Fruit fly (Drosophila melanogaster): ENCODE measurements around the gene CG16974.
A peak's percentile ranks its signal among the peaks of the same experiment; 100 is the strongest.

CG16974 gene

DNA sequence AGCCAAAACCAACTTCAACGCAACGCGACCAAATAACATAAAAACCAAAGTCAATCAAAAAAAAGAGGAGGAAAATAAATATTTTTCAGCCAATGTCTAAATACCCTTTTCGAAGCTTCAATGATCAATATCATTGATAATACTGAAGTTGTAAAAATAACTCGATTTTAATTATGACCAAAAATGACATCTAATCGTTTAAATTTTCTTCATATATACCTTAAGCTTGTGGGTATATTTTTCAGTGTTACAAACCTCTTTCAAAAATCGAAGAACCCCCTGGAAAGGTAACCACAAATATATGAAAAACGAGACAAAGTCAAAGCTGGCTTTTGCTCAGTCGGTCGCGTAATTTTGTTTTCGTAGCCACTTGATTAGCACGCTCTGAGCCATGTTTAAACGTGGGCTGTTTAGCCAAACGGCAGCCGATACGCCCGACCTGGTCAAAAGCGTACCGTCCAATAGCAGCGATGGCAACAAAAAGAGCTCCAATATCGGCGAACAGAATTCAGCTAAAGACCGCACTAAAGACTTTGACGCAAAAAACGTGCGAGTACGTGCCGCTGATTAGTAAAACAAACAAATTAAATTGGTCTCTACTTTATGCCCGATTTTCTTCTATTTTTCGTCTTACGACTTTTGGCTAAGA, 46.6 kb downstream of the CG16974 start (continued):
- peak; percentile 46 for TF ChIP-seq org-1 (GFP tag; optimal IDR thresholded peaks at IDR 0.05)
- TF ChIP-seq crol (GFP tag; IDR thresholded peaks at IDR 0.05) = no peak
- TF ChIP-seq CG11504 (tag; optimal IDR thresholded peaks at IDR 0.05) = peak; percentile 88
- TF ChIP-seq CG3838 (GFP tag; optimal IDR thresholded peaks at IDR 0.05) = no peak
- peak; percentile 71 for TF ChIP-seq CG13894 (tag; optimal IDR thresholded peaks at IDR 0.05)
- no peak for TF ChIP-seq NC2β (GFP tag; optimal IDR thresholded peaks at IDR 0.05)
- peak; percentile 18 for TF ChIP-seq CG11398 (GFP tag; optimal IDR thresholded peaks at IDR 0.05)
- TF ChIP-seq onecut (GFP tag; IDR thresholded peaks at IDR 0.05) = peak; percentile 51
- peak; percentile 82 for TF ChIP-seq ranshi (GFP tag; IDR thresholded peaks at IDR 0.05)
- peak; percentile 29 for TF ChIP-seq CG3995 (GFP tag; optimal IDR thresholded peaks at IDR 0.05)
- peak; percentile 63 for TF ChIP-seq CG14667 (GFP tag; IDR thresholded peaks at IDR 0.05)
- TF ChIP-seq Dek (tag; optimal IDR thresholded peaks at IDR 0.05) = peak; percentile 70
- TF ChIP-seq maf-S (GFP tag; optimal IDR thresholded peaks at IDR 0.05) = peak; percentile 78
- peak; percentile 48 for TF ChIP-seq CG8944 (GFP tag; optimal IDR thresholded peaks at IDR 0.05)
- TF ChIP-seq CG9727 (GFP tag; optimal IDR thresholded peaks at IDR 0.05) = peak; percentile 73
- TF ChIP-seq CG8281 (tag; optimal IDR thresholded peaks at IDR 0.05) = peak; percentile 53
- peak; percentile 61 for TF ChIP-seq ems (GFP tag; optimal IDR thresholded peaks at IDR 0.05)
- TF ChIP-seq dysf (GFP tag; IDR thresholded peaks at IDR 0.05) = peak; percentile 93
- peak; percentile 57 for TF ChIP-seq CG34376 (GFP tag; optimal IDR thresholded peaks at IDR 0.05)
- peak; percentile 81 for TF ChIP-seq PHDP (tag; optimal IDR thresholded peaks at IDR 0.05)
- no peak for TF ChIP-seq Tbp (GFP tag; optimal IDR thresholded peaks at IDR 0.05)
- peak; percentile 55 for TF ChIP-seq CG6683 (GFP tag; optimal IDR thresholded peaks at IDR 0.05)
- TF ChIP-seq NfI (GFP tag; optimal IDR thresholded peaks at IDR 0.05) = peak; percentile 62
- peak; percentile 85 for TF ChIP-seq grau (tag; optimal IDR thresholded peaks at IDR 0.05)
- TF ChIP-seq CoRest (tag; optimal IDR thresholded peaks at IDR 0.05) = peak; percentile 87
- no peak for TF ChIP-seq CTCF (GFP tag; optimal IDR thresholded peaks at IDR 0.05)
- peak; percentile 82; the same call in 1 of the 2 replicates for TF ChIP-seq lmd (GFP tag; IDR thresholded peaks at IDR 0.05)
- peak; percentile 74 for TF ChIP-seq CG6689 (GFP tag; IDR thresholded peaks at IDR 0.05)
- TF ChIP-seq tio (GFP tag; optimal IDR thresholded peaks at IDR 0.05) = peak; percentile 45
- TF ChIP-seq CG32532 (GFP tag; IDR thresholded peaks at IDR 0.05) = peak; percentile 91
- TF ChIP-seq exex (tag; optimal IDR thresholded peaks at IDR 0.05) = peak; percentile 35
- peak; percentile 10 for TF ChIP-seq Usf (GFP tag; optimal IDR thresholded peaks at IDR 0.05)
- TF ChIP-seq CHES-1-like (GFP tag; optimal IDR thresholded peaks at IDR 0.05) = peak; percentile 60
- TF ChIP-seq sd (tag; optimal IDR thresholded peaks at IDR 0.05) = peak; percentile 63
- no peak for TF ChIP-seq twi (tag; optimal IDR thresholded peaks at IDR 0.05)
- no peak for TF ChIP-seq gfzf (GFP tag; optimal IDR thresholded peaks at IDR 0.05)
- TF ChIP-seq CG16815 (GFP tag; optimal IDR thresholded peaks at IDR 0.05) = peak; percentile 29
- TF ChIP-seq CG7556 (GFP tag; optimal IDR thresholded peaks at IDR 0.05) = peak; percentile 65
- 0 out of 3 replicates have a peak, but pooled peaks have one; percentile 36 for TF ChIP-seq ase (GFP tag; IDR thresholded peaks at IDR 0.05)
- TF ChIP-seq CG1529 (GFP tag; optimal IDR thresholded peaks at IDR 0.05) = no peak
- TF ChIP-seq sima (GFP tag; optimal IDR thresholded peaks at IDR 0.05) = peak; percentile 23
- TF ChIP-seq shn (GFP tag; optimal IDR thresholded peaks at IDR 0.05) = peak; percentile 26
- peak; percentile 73 for TF ChIP-seq Oli (tag; optimal IDR thresholded peaks at IDR 0.05)
- no peak for TF ChIP-seq HLHmδ (GFP tag; optimal IDR thresholded peaks at IDR 0.05)
- TF ChIP-seq CG12219 (GFP tag; optimal IDR thresholded peaks at IDR 0.05) = peak; percentile 63
- peak; percentile 38; the same call in 1 of the 2 replicates for TF ChIP-seq CG17328 (GFP tag; IDR thresholded peaks at IDR 0.05)
- peak; percentile 47 for TF ChIP-seq CG7928 (GFP tag; optimal IDR thresholded peaks at IDR 0.05)
- 0 out of 3 replicates have a peak, but pooled peaks have one; percentile 20 for TF ChIP-seq C15 (GFP tag; IDR thresholded peaks at IDR 0.05)
- peak; percentile 58 for TF ChIP-seq Fer2 (tag; optimal IDR thresholded peaks at IDR 0.05)
- TF ChIP-seq her (GFP tag; optimal IDR thresholded peaks at IDR 0.05) = peak; percentile 84
- TF ChIP-seq az2 (GFP tag; optimal IDR thresholded peaks at IDR 0.05) = peak; percentile 39
